Worm (Caenorhabditis elegans) whole organism, L4 larva: ENCODE results near the gene Y67D2.2.

Experiments used
- F26F4.8 ChIP-seq: fragments of 200-800 bp; sonication (Bioruptor generic); conservative IDR thresholded peaks from 2 replicates; pipeline ENCODE4 v1.3.6; 2022; ENCODE audit warnings: missing genetic modification characterization, missing compliant biosample characterization
- F49E8.2 ChIP-seq: sonication (generic microtip); optimal IDR thresholded peaks from 2 replicates; lab custom pipeline; 2016; ENCODE audit warnings: missing compliant biosample characterization, mild to moderate bottlenecking, missing genetic modification characterization, borderline replicate concordance
- T26A8.4 ChIP-seq: fragments of 200-800 bp; sonication (Bioruptor generic); IDR thresholded peaks from 2 replicates; pipeline ENCODE4 v1.3.6; 2022; ENCODE audit warnings: missing genetic modification characterization, missing compliant biosample characterization
- Y105C5A.15 ChIP-seq: fragments of 200-800 bp; sonication (Bioruptor generic); IDR thresholded peaks from 2 replicates; pipeline ENCODE4 v1.3.6; 2022; ENCODE audit warnings: missing genetic modification characterization, missing compliant biosample characterization
- Y5F2A.4 ChIP-seq: fragments of 200-800 bp; sonication (Bioruptor generic); optimal IDR thresholded peaks from 2 replicates; lab custom pipeline; 2018; ENCODE audit warnings: mild to moderate bottlenecking, missing genetic modification characterization, missing compliant biosample characterization
- Y75B8A.6 ChIP-seq: fragments of 200-800 bp; sonication (Bioruptor generic); IDR thresholded peaks from 2 replicates; pipeline ENCODE4 v1.3.6; 2022; ENCODE audit warnings: missing genetic modification reagents, missing genetic modification characterization, missing compliant biosample characterization
- aha-1 ChIP-seq: fragments of 150-350 bp; peaks from one replicate; lab custom pipeline; 2014; ENCODE audit warnings: missing biosample characterization, missing genetic modification characterization
- arid-1 ChIP-seq: fragments of 200-800 bp; sonication (Bioruptor generic); conservative IDR thresholded peaks from 2 replicates; pipeline ENCODE4 v1.3.6; 2022; ENCODE audit warnings: missing genetic modification reagents, missing genetic modification characterization, missing compliant biosample characterization
- ceh-20 ChIP-seq: fragments of 200-800 bp; sonication (Bioruptor generic); IDR thresholded peaks from 2 replicates; pipeline ENCODE4 v1.3.6; 2022; ENCODE audit warnings: missing genetic modification reagents, missing genetic modification characterization, missing compliant biosample characterization
- ceh-82 ChIP-seq: sonication (generic microtip); optimal IDR thresholded peaks from 2 replicates; lab custom pipeline; 2017; ENCODE audit warnings: missing biosample characterization, missing genetic modification characterization
- ces-1 ChIP-seq: fragments of 150-350 bp; sonication (generic microtip); optimal IDR thresholded peaks from 4 replicates; lab custom pipeline; 2014; ENCODE audit warnings: missing biosample characterization, missing genetic modification reagents, missing genetic modification characterization
- ctbp-1 ChIP-seq: fragments of 200-800 bp; sonication (Bioruptor generic); IDR thresholded peaks from 2 replicates; pipeline ENCODE4 v1.3.6; 2022; ENCODE audit warnings: missing genetic modification reagents, missing genetic modification characterization, missing compliant biosample characterization
- daf-12 ChIP-seq: fragments of 150-350 bp; optimal IDR thresholded peaks from 2 replicates; lab custom pipeline; 2014; ENCODE audit warnings: missing biosample characterization, missing genetic modification reagents, missing genetic modification characterization
- daf-19 ChIP-seq: fragments of 200-800 bp; sonication (Bioruptor generic); conservative IDR thresholded peaks from 2 replicates; pipeline ENCODE4 v1.3.6; 2022; ENCODE audit warnings: missing genetic modification characterization, missing compliant biosample characterization
- dmd-8 ChIP-seq: fragments of 200-800 bp; sonication (Bioruptor generic); IDR thresholded peaks from 2 replicates; pipeline ENCODE4 v1.3.6; 2022; ENCODE audit warnings: missing genetic modification characterization, missing compliant biosample characterization
- dmd-9 ChIP-seq: fragments of 200-800 bp; sonication (Bioruptor generic); IDR thresholded peaks from 2 replicates; pipeline ENCODE4 v1.3.6; 2022; ENCODE audit warnings: missing genetic modification reagents, missing genetic modification characterization, missing compliant biosample characterization
- dpl-1 ChIP-seq: fragments of 150-350 bp; optimal IDR thresholded peaks from 2 replicates; lab custom pipeline; 2014; ENCODE audit warnings: missing biosample characterization, missing genetic modification reagents, missing genetic modification characterization
- duxl-1 ChIP-seq: sonication (generic microtip); optimal IDR thresholded peaks from 2 replicates; lab custom pipeline; 2016; ENCODE audit warnings: mild to moderate bottlenecking, missing genetic modification characterization, moderate library complexity, missing compliant biosample characterization; ENCODE audit not compliant: poor library complexity
- dve-1 ChIP-seq: sonication (generic microtip); optimal IDR thresholded peaks from 2 replicates; lab custom pipeline; 2017; ENCODE audit warnings: antibody characterized with exemption, mild to moderate bottlenecking, missing genetic modification characterization, missing compliant biosample characterization; ENCODE audit not compliant: insufficient read depth
- egl-43 ChIP-seq: fragments of 200-800 bp; sonication (Bioruptor generic); IDR thresholded peaks from 2 replicates; pipeline ENCODE4 v1.3.6; 2022; ENCODE audit warnings: missing genetic modification reagents, missing genetic modification characterization, missing compliant biosample characterization
- fkh-10 ChIP-seq: fragments of 150-350 bp; optimal IDR thresholded peaks from 2 replicates; lab custom pipeline; 2014; ENCODE audit warnings: missing biosample characterization, missing genetic modification reagents, missing genetic modification characterization
- fos-1 ChIP-seq: fragments of 150-350 bp; optimal IDR thresholded peaks from 2 replicates; lab custom pipeline; 2014; ENCODE audit warnings: missing biosample characterization, missing genetic modification characterization
- gei-8 ChIP-seq: fragments of 200-800 bp; sonication (Bioruptor generic); optimal IDR thresholded peaks from 2 replicates; lab custom pipeline; 2018; ENCODE audit warnings: mild to moderate bottlenecking, missing genetic modification characterization, missing compliant biosample characterization
- jun-1 ChIP-seq: fragments of 150-350 bp; optimal IDR thresholded peaks from 2 replicates; lab custom pipeline; 2014; ENCODE audit warnings: missing biosample characterization, missing genetic modification reagents, missing genetic modification characterization
- lin-29 ChIP-seq: fragments of 200-800 bp; sonication (Bioruptor generic); IDR thresholded peaks from 2 replicates; pipeline ENCODE4 v1.3.6; 2022; ENCODE audit warnings: missing genetic modification reagents, missing genetic modification characterization, missing compliant biosample characterization
- lin-38 ChIP-seq: fragments of 200-800 bp; sonication (Bioruptor generic); IDR thresholded peaks from 2 replicates; pipeline ENCODE4 v1.3.6; 2022; ENCODE audit warnings: missing genetic modification reagents, missing genetic modification characterization, missing compliant biosample characterization
- lsy-2 ChIP-seq, 2 experiments: fragments of 150-350 bp in 1 of 2; sonication (generic microtip) in 1 of 2; optimal IDR thresholded peaks; 2 replicates each; lab custom pipeline; 2014 to 2017; ENCODE audit warnings: missing biosample characterization in 2 of 2, missing genetic modification characterization in 2 of 2
- madf-9 ChIP-seq: fragments of 200-800 bp; sonication (Bioruptor generic); conservative IDR thresholded peaks from 2 replicates; pipeline ENCODE4 v1.3.6; 2022; ENCODE audit warnings: missing genetic modification reagents, missing genetic modification characterization, missing compliant biosample characterization
- mdt-29 ChIP-seq: fragments of 200-800 bp; sonication (Bioruptor generic); IDR thresholded peaks from 2 replicates; pipeline ENCODE4 v1.3.6; 2022; ENCODE audit warnings: missing genetic modification reagents, missing genetic modification characterization, missing compliant biosample characterization
- mes-2 ChIP-seq: sonication (generic microtip); optimal IDR thresholded peaks from 2 replicates; lab custom pipeline; 2016; ENCODE audit warnings: missing genotype, mild to moderate bottlenecking, missing genetic modification characterization, missing compliant biosample characterization; ENCODE audit not compliant: poor library complexity, severe bottlenecking
- nhr-102 ChIP-seq: sonication (generic microtip); optimal IDR thresholded peaks from 2 replicates; lab custom pipeline; 2016; ENCODE audit warnings: mild to moderate bottlenecking, missing genetic modification characterization, moderate library complexity, missing compliant biosample characterization
- nhr-111 ChIP-seq: fragments of 200-800 bp; sonication (Bioruptor generic); optimal IDR thresholded peaks from 2 replicates; lab custom pipeline; 2018; ENCODE audit warnings: mild to moderate bottlenecking, missing genetic modification characterization, missing compliant biosample characterization
- nhr-41 ChIP-seq: fragments of 200-800 bp; sonication (Bioruptor generic); IDR thresholded peaks from 2 replicates; pipeline ENCODE4 v1.3.6; 2022; ENCODE audit warnings: missing genetic modification reagents, missing genetic modification characterization, missing compliant biosample characterization
- nhr-42 ChIP-seq: fragments of 200-800 bp; sonication (Bioruptor generic); IDR thresholded peaks from 2 replicates; pipeline ENCODE4 v1.3.6; 2022; ENCODE audit warnings: missing genetic modification characterization, missing compliant biosample characterization
- nhr-76 ChIP-seq: fragments of 150-350 bp; optimal IDR thresholded peaks from 2 replicates; lab custom pipeline; 2014; ENCODE audit warnings: missing biosample characterization, missing genetic modification characterization
- nhr-77 ChIP-seq: fragments of 150-350 bp; optimal IDR thresholded peaks from 2 replicates; lab custom pipeline; 2014; ENCODE audit warnings: missing biosample characterization, missing genetic modification characterization
- pqm-1 ChIP-seq: sonication (generic microtip); optimal IDR thresholded peaks from 2 replicates; lab custom pipeline; 2017; ENCODE audit warnings: missing biosample characterization, missing genetic modification characterization
- rbr-2 ChIP-seq: sonication (generic microtip); optimal IDR thresholded peaks from 2 replicates; lab custom pipeline; 2016; ENCODE audit warnings: missing genotype, missing genetic modification characterization, missing compliant biosample characterization
- skn-1 ChIP-seq: fragments of 150-350 bp; optimal IDR thresholded peaks from 2 replicates; lab custom pipeline; 2014; ENCODE audit warnings: missing biosample characterization, missing genetic modification characterization
- snpc-1.2 ChIP-seq: fragments of 200-800 bp; sonication (Bioruptor generic); IDR thresholded peaks from 2 replicates; pipeline ENCODE4 v1.3.6; 2022; ENCODE audit warnings: missing genetic modification reagents, missing genetic modification characterization, missing compliant biosample characterization
- spr-1 ChIP-seq: sonication (generic microtip); optimal IDR thresholded peaks from 2 replicates; lab custom pipeline; 2016; ENCODE audit warnings: mild to moderate bottlenecking, missing genetic modification characterization, missing compliant biosample characterization
- spr-3 ChIP-seq: fragments of 200-800 bp; sonication (Bioruptor generic); optimal IDR thresholded peaks from 2 replicates; lab custom pipeline; 2018; ENCODE audit warnings: mild to moderate bottlenecking, missing genetic modification characterization, missing compliant biosample characterization
- tra-1 ChIP-seq: fragments of 200-800 bp; sonication (Bioruptor generic); IDR thresholded peaks from 2 replicates; pipeline ENCODE4 v1.3.6; 2022; ENCODE audit warnings: missing genetic modification reagents, missing genetic modification characterization, missing compliant biosample characterization
- unc-130 ChIP-seq: sonication (generic microtip); optimal IDR thresholded peaks from 2 replicates; lab custom pipeline; 2016; ENCODE audit warnings: missing genetic modification reagents, missing genetic modification characterization, missing compliant biosample characterization
- vab-7 ChIP-seq: fragments of 200-800 bp; sonication (Bioruptor generic); IDR thresholded peaks from 2 replicates; pipeline ENCODE4 v1.3.6; 2022; ENCODE audit warnings: missing genetic modification reagents, missing genetic modification characterization, missing compliant biosample characterization
- zip-11 ChIP-seq: fragments of 200-800 bp; sonication (Bioruptor generic); IDR thresholded peaks from 2 replicates; pipeline ENCODE4 v1.3.6; 2022; ENCODE audit warnings: missing genetic modification characterization, missing compliant biosample characterization
- zip-2 ChIP-seq: fragments of 150-350 bp; optimal IDR thresholded peaks from 2 replicates; lab custom pipeline; 2014; ENCODE audit warnings: missing biosample characterization, missing genetic modification characterization
- ztf-11 ChIP-seq: fragments of 150-350 bp; optimal IDR thresholded peaks from 2 replicates; lab custom pipeline; 2014; ENCODE audit warnings: missing biosample characterization, missing genetic modification characterization

The Y67D2.2 gene

DNA sequence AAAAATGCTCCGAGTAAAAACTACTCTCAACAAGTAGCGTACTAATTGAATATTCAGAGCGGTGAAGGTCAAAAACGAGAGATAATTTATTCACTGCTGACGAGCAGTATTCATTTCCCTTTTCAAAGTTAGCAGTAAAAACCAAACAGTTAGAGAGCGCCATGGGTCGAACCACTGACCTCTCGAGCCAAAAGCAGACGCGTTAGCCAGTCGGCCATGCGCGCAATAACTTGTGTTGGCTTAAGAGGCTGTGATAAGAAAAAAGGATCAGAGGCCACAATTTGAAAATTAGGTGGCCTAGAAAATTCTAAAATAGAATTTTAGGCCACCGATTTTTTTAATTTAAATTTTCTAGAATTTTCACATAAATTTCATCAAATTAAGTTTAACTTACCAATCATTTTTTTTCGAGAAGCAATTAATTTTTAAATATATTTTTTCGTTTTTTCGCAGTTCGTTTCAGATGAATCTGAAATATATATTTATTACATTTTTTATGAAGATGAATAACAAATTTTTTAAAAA is 42.1 kb downstream of the Y67D2.2 start, which contains the start of gene sms-3 (continued):
- TF ChIP-seq lin-29 (GFP tag; lab: Robert Waterston, UW) (no peak), rbr-2 (tag; lab: Kevin White, UChicago) (no peak), daf-12 (no peak), pqm-1 (tag; lab: Kevin White, UChicago) (no peak), tra-1 (peak; percentile 79; the same call in 1 of the 2 replicates), jun-1 (no peak), nhr-76 (tag; lab: Kevin White, UChicago) (no peak), nhr-77 (no peak)

DNA sequence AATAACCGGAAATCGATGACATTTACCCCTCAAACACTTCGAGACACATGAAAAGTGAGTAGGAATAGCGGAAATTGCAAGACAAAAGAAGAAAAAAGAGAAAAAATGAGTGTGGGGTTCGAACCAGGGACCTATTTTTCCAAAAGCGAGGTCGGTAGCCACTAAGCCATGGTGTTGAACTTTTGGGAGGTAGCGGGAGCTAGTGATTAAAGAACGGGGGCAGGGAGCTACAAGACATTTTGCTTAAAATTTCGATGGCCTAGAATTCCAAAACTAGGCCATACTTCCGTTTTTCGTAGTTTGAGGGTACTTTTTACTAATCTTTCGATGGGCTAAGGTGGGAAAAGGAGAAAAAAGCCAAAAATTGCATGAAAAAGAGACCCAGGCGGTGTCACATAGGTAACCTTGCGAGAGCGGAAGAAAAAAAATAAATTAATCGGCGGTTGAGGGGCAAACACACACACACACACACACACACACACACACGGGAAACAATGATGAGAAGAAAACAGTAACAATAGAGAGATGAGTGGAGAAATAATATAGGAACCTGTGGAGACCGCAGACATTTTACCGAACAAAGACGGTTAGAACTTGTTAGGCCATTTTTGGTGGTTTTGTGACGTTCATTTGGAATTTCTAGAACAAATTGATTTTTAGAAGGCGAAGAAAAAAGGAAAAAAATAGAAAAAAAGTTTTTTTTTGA is 43.0 kb downstream of the Y67D2.2 start:
- TF ChIP-seq ces-1 (no peak), Y5F2A.4 (GFP tag; lab: Kevin White, UChicago) (peak; percentile 68), arid-1 (GFP tag; lab: Robert Waterston, UW) (peak; percentile 78), madf-9 (GFP tag; lab: Robert Waterston, UW) (peak; percentile 85), ctbp-1 (GFP tag; lab: Robert Waterston, UW) (peak; percentile 72), gei-8 (GFP tag; lab: Kevin White, UChicago) (peak; percentile 55), nhr-42 (GFP tag; lab: Robert Waterston, UW) (peak; percentile 82), aha-1 (peak; percentile 92), duxl-1 (peak; percentile 76), Y105C5A.15 (GFP tag; lab: Robert Waterston, UW) (peak; percentile 95), dmd-8 (GFP tag; lab: Robert Waterston, UW) (peak; percentile 95), fos-1 (no peak), zip-2 (tag; lab: Kevin White, UChicago) (no peak), fkh-10 (no peak), dve-1 (no peak), dpl-1 (no peak), T26A8.4 (GFP tag; lab: Robert Waterston, UW) (peak; percentile 67), F49E8.2 (tag; lab: Kevin White, UChicago) (no peak), ceh-82 (tag; lab: Kevin White, UChicago) (no peak), mes-2 (tag; lab: Kevin White, UChicago) (peak; percentile 85), lin-38 (GFP tag; lab: Robert Waterston, UW) (peak; percentile 80), Y75B8A.6 (GFP tag; lab: Robert Waterston, UW) (peak; percentile 91), nhr-111 (GFP tag; lab: Kevin White, UChicago) (peak; percentile 60), unc-130 (peak; percentile 77), vab-7 (peak; percentile 91), nhr-102 (tag; lab: Kevin White, UChicago) (no peak), snpc-1.2 (peak; percentile 45; the same call in 1 of the 2 replicates), ztf-11 (tag; lab: Kevin White, UChicago) (no peak), zip-11 (GFP tag; lab: Robert Waterston, UW) (no peak), lsy-2 (tag; optimal IDR thresholded peaks at IDR 0.05; lab: Kevin White, UChicago) (no peak), F26F4.8 (GFP tag; lab: Robert Waterston, UW) (peak; percentile 94), nhr-76 (tag; lab: Kevin White, UChicago) (no peak), spr-3 (GFP tag; lab: Kevin White, UChicago) (peak; percentile 62), skn-1 (tag; lab: Kevin White, UChicago) (no peak), spr-1 (tag; lab: Kevin White, UChicago) (peak; percentile 45), egl-43 (GFP tag; lab: Robert Waterston, UW) (peak; percentile 94), daf-19 (peak; percentile 74; the same call in 1 of the 2 replicates), mdt-29 (peak; percentile 85), nhr-41 (GFP tag; lab: Robert Waterston, UW) (peak; percentile 61), ceh-20 (GFP tag; lab: Robert Waterston, UW) (peak; percentile 75), dmd-9 (peak; percentile 71; the same call in 1 of the 2 replicates), jun-1 (no peak)
